Worm (Caenorhabditis elegans) whole organism, L4/young adult: ENCODE data around the gene B0280.9.

Source experiments
- W03F9.2 ChIP-seq: fragments of 150-350 bp; optimal IDR thresholded peaks from 2 replicates; lab custom pipeline; 2014; ENCODE audit warnings: missing biosample characterization, missing genetic modification characterization
- dao-5 ChIP-seq: sonication (generic microtip); optimal IDR thresholded peaks from 2 replicates; lab custom pipeline; 2016; ENCODE audit warnings: missing genotype, missing genetic modification characterization, moderate library complexity, missing compliant biosample characterization
- him-1 ChIP-seq: sonication (generic microtip); optimal IDR thresholded peaks from 2 replicates; lab custom pipeline; 2016; ENCODE audit warnings: missing genotype, missing genetic modification reagents, missing genetic modification characterization, missing compliant biosample characterization

B0280.9 gene

ce11 chrIII:7114952-7115488 lies 7.7 kb downstream of the B0280.9 start, which contains the start of gene nhr-10:
Gene nhr-10 (minus strand): TSS chrIII:7115438.
- TF ChIP-seq him-1 (tag; lab: Kevin White, UChicago) (no peak), dao-5 (tag; lab: Kevin White, UChicago) (no peak), W03F9.2 (no peak)

- TF ChIP-seq him-1 (tag; lab: Kevin White, UChicago) = no peak
- TF ChIP-seq dao-5 (tag; lab: Kevin White, UChicago) = no peak
- no peak for TF ChIP-seq W03F9.2
Measured at ce11 chrIII:7112285-7112684, 10.4 kb downstream of the B0280.9 start.

- TF ChIP-seq dao-5 (tag; lab: Kevin White, UChicago) (no peak), him-1 (tag; lab: Kevin White, UChicago) (no peak), W03F9.2 (no peak)
Measured at ce11 chrIII:7111793-7112192, 10.9 kb downstream of the B0280.9 start, which contains the start of gene B0280.7. Gene B0280.7 (minus strand): TSS chrIII:7111893.

- TF ChIP-seq W03F9.2 = no peak
- no peak for TF ChIP-seq him-1 (tag; lab: Kevin White, UChicago)
- TF ChIP-seq dao-5 (tag; lab: Kevin White, UChicago) = no peak
Measured at ce11 chrIII:7107965-7108364, 14.7 kb downstream of the B0280.9 start, which contains the start of gene odd-1. Gene odd-1 (plus strand): TSS chrIII:7108313.

- TF ChIP-seq W03F9.2 (no peak), dao-5 (tag; lab: Kevin White, UChicago) (no peak), him-1 (tag; lab: Kevin White, UChicago) (no peak)
Measured at ce11 chrIII:7106854-7107253, 15.8 kb downstream of the B0280.9 start.

ce11 chrIII:7103940-7104440 lies 18.7 kb downstream of the B0280.9 start, which contains the start of gene cpg-2:
Gene cpg-2 (minus strand): TSS chrIII:7103990.
- TF ChIP-seq dao-5 (tag; lab: Kevin White, UChicago) = no peak
- no peak for TF ChIP-seq him-1 (tag; lab: Kevin White, UChicago)
- no peak for TF ChIP-seq W03F9.2

ce11 chrIII:7101814-7102477 lies 20.7 kb downstream of the B0280.9 start:
- TF ChIP-seq W03F9.2 = peak; percentile 21
- TF ChIP-seq dao-5 (tag; lab: Kevin White, UChicago) = no peak
- TF ChIP-seq him-1 (tag; lab: Kevin White, UChicago) = no peak

- TF ChIP-seq him-1 (tag; lab: Kevin White, UChicago) (no peak), dao-5 (tag; lab: Kevin White, UChicago) (no peak), W03F9.2 (no peak)
Measured at ce11 chrIII:7100001-7100400, 22.7 kb downstream of the B0280.9 start, which contains the start of gene ZK418.11. Gene ZK418.11 (plus strand): TSS chrIII:7100289.

- TF ChIP-seq W03F9.2 (no peak), him-1 (tag; lab: Kevin White, UChicago) (no peak), dao-5 (tag; lab: Kevin White, UChicago) (no peak)
Measured at ce11 chrIII:7096481-7096880, 26.2 kb downstream of the B0280.9 start.

ce11 chrIII:7095156-7095555 lies 27.5 kb downstream of the B0280.9 start, which contains the start of gene nhr-9:
Gene nhr-9 (plus strand): TSS chrIII:7095462.
- TF ChIP-seq him-1 (tag; lab: Kevin White, UChicago) (no peak), dao-5 (tag; lab: Kevin White, UChicago) (no peak), W03F9.2 (no peak)

- no peak for TF ChIP-seq dao-5 (tag; lab: Kevin White, UChicago)
- no peak for TF ChIP-seq W03F9.2
- TF ChIP-seq him-1 (tag; lab: Kevin White, UChicago) = no peak
Measured at ce11 chrIII:7091042-7091441, 31.7 kb downstream of the B0280.9 start, which contains the start of gene ZK418.2. Gene ZK418.2 (plus strand): TSS chrIII:7091342.

- TF ChIP-seq him-1 (tag; lab: Kevin White, UChicago) = no peak
- no peak for TF ChIP-seq dao-5 (tag; lab: Kevin White, UChicago)
- TF ChIP-seq W03F9.2 = no peak
Measured at ce11 chrIII:7090545-7090944, 32.1 kb downstream of the B0280.9 start, which contains the start of gene ZK418.10. Gene ZK418.10 (minus strand): TSS chrIII:7090692.

ce11 chrIII:7087691-7088323 lies 34.9 kb downstream of the B0280.9 start, which contains the start of gene fubl-2:
Gene fubl-2 (minus strand): TSS chrIII:7087741.
- no peak for TF ChIP-seq dao-5 (tag; lab: Kevin White, UChicago)
- TF ChIP-seq W03F9.2 = peak; percentile 81

ce11 chrIII:7087180-7087579 lies 35.5 kb downstream of the B0280.9 start:
- TF ChIP-seq W03F9.2 = no peak
- TF ChIP-seq dao-5 (tag; lab: Kevin White, UChicago) = no peak
- TF ChIP-seq him-1 (tag; lab: Kevin White, UChicago) = no peak
